Fruit fly (Drosophila melanogaster): ENCODE data around the gene CG4440.
A peak's percentile ranks its signal among the peaks of the same experiment; 100 is the strongest.

CG4440 gene

DNA sequence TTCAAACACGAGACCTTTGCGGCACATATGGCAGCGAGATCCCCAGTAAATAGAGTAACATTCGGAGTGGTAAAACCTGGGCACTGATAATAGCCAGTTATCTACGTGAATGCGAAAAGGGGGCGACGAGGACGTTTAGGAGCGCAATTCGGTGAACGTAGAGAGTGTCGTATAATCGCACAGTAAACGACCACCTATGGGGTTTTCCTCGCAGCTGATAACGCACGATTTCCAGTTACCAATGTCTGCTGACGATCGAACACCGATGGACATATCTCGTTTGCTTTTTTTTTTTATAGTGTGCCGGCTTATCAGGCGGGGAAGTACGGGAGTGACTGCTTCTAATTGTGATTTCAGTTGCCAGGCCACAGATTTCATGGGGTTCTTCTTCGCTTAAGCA is 10.0 kb upstream of the CG4440 start (continued):
- peak; percentile 87 for TF ChIP-seq exex (tag; optimal IDR thresholded peaks at IDR 0.05)
- no peak for TF ChIP-seq h (optimal IDR thresholded peaks at IDR 0.05)
- TF ChIP-seq sc (optimal IDR thresholded peaks at IDR 0.05), result no peak
- no peak for TF ChIP-seq sc (GFP tag; optimal IDR thresholded peaks at IDR 0.05)
- TF ChIP-seq D19B (GFP tag; optimal IDR thresholded peaks at IDR 0.05), result no peak
- peak; percentile 32 for TF ChIP-seq CG2678 (tag; optimal IDR thresholded peaks at IDR 0.05)
- TF ChIP-seq ranshi (GFP tag; IDR thresholded peaks at IDR 0.05), result no peak
- TF ChIP-seq gem (tag; optimal IDR thresholded peaks at IDR 0.05), result no peak
- peak; percentile 5 for TF ChIP-seq CG3281 (GFP tag; optimal IDR thresholded peaks at IDR 0.05)
- TF ChIP-seq NC2α (GFP tag; optimal IDR thresholded peaks at IDR 0.05), result no peak
- TF ChIP-seq Atf-2 (GFP tag; optimal IDR thresholded peaks at IDR 0.05), result no peak
- TF ChIP-seq caup (GFP tag; optimal IDR thresholded peaks at IDR 0.05; ENCODE audit: severe bottlenecking), result peak; percentile 18
- no peak for TF ChIP-seq Nf-YC (tag; optimal IDR thresholded peaks at IDR 0.05)
- TF ChIP-seq CG30403 (GFP tag; optimal IDR thresholded peaks at IDR 0.05), result no peak
- no peak for TF ChIP-seq toy (GFP tag; IDR thresholded peaks at IDR 0.05)
- TF ChIP-seq z (GFP tag; IDR thresholded peaks at IDR 0.05), result no peak
- no peak for TF ChIP-seq H2.0 (GFP tag; IDR thresholded peaks at IDR 0.05)
- no peak for TF ChIP-seq Pdp1 (GFP tag; optimal IDR thresholded peaks at IDR 0.05)
- TF ChIP-seq dati (GFP tag; IDR thresholded peaks at IDR 0.05), result no peak
- no peak for TF ChIP-seq Neu2 (GFP tag; optimal IDR thresholded peaks at IDR 0.05; ENCODE audit: borderline replicate concordance)
- no peak for TF ChIP-seq jigr1 (GFP tag; IDR thresholded peaks at IDR 0.05)
- no peak for TF ChIP-seq CG17385 (GFP tag; optimal IDR thresholded peaks at IDR 0.05)
- no peak for TF ChIP-seq sqz (GFP tag; optimal IDR thresholded peaks at IDR 0.05)
- no peak for TF ChIP-seq CG10565 (GFP tag; optimal IDR thresholded peaks at IDR 0.05)
- peak; percentile 56 for TF ChIP-seq Med (GFP tag)
- TF ChIP-seq odd (GFP tag; optimal IDR thresholded peaks at IDR 0.05), result no peak
- no peak for TF ChIP-seq crc (GFP tag; optimal IDR thresholded peaks at IDR 0.05)
- peak; percentile 66 for TF ChIP-seq GATAe (GFP tag; conservative IDR thresholded peaks at IDR 0.05)
- TF ChIP-seq seq (GFP tag; IDR thresholded peaks at IDR 0.05), result no peak
- no peak for TF ChIP-seq CG10267 (tag; optimal IDR thresholded peaks at IDR 0.05)
- TF ChIP-seq Atf6 (GFP tag; IDR thresholded peaks at IDR 0.05), result peak; percentile 46; the same call in 1 of the 2 replicates
- no peak for TF ChIP-seq tna (GFP tag; IDR thresholded peaks at IDR 0.05; ENCODE audit: partially characterized antibody)
- TF ChIP-seq al (GFP tag; IDR thresholded peaks at IDR 0.05), result no peak
- TF ChIP-seq stc (GFP tag; IDR thresholded peaks at IDR 0.05), result no peak
- TF ChIP-seq CG6272 (GFP tag; IDR thresholded peaks at IDR 0.05), result no peak
- TF ChIP-seq Tbp (GFP tag; optimal IDR thresholded peaks at IDR 0.05), result no peak
- TF ChIP-seq CG15479 (GFP tag; optimal IDR thresholded peaks at IDR 0.05), result peak; percentile 77
- no peak for TF ChIP-seq CG2202 (tag; optimal IDR thresholded peaks at IDR 0.05)
- no peak for TF ChIP-seq Scr (GFP tag; IDR thresholded peaks at IDR 0.05; ENCODE audit: partially characterized antibody)
- no peak for TF ChIP-seq Hand (GFP tag; optimal IDR thresholded peaks at IDR 0.05)
- TF ChIP-seq CG4730 (GFP tag; IDR thresholded peaks at IDR 0.05), result no peak
- no peak for TF ChIP-seq CG18619 (GFP tag; optimal IDR thresholded peaks at IDR 0.05)
- TF ChIP-seq CG16813 (GFP tag; IDR thresholded peaks at IDR 0.05; ENCODE audit: partially characterized antibody), result no peak
- no peak for TF ChIP-seq Usf (GFP tag; optimal IDR thresholded peaks at IDR 0.05)
- no peak for TF ChIP-seq danr (GFP tag; IDR thresholded peaks at IDR 0.05)
- TF ChIP-seq mirr (GFP tag; optimal IDR thresholded peaks at IDR 0.05), result peak; percentile 90
- TF ChIP-seq CG10462 (GFP tag; optimal IDR thresholded peaks at IDR 0.05), result no peak
- TF ChIP-seq D (optimal IDR thresholded peaks at IDR 0.05), result no peak
- no peak for TF ChIP-seq D (GFP tag; optimal IDR thresholded peaks at IDR 0.05)
- no peak for TF ChIP-seq Gug (GFP tag; IDR thresholded peaks at IDR 0.05)
- TF ChIP-seq tll (GFP tag; optimal IDR thresholded peaks at IDR 0.05), result no peak
- TF ChIP-seq fu2 (GFP tag; optimal IDR thresholded peaks at IDR 0.05), result no peak
